Fruit fly (Drosophila melanogaster) whole organism, adult: ENCODE measurements around the gene Rsph3.

Experiments used
- CG11617 ChIP-seq: fragments of 200-800 bp; sonication (Bioruptor generic); optimal IDR thresholded peaks from 2 replicates; lab custom pipeline; 2017; ENCODE audit warnings: mild to moderate bottlenecking, missing biosample characterization, missing genetic modification reagents, missing genetic modification characterization
- Clk ChIP-seq: fragments of 200-800 bp; sonication (Bioruptor generic); optimal IDR thresholded peaks from 2 replicates; lab custom pipeline; 2017; ENCODE audit warnings: missing biosample characterization, missing genetic modification characterization
- Hr96 ChIP-seq: fragments of 200-800 bp; sonication (Bioruptor generic); optimal IDR thresholded peaks from 2 replicates; lab custom pipeline; 2016; ENCODE audit warnings: missing biosample characterization, missing genetic modification characterization

DNA sequence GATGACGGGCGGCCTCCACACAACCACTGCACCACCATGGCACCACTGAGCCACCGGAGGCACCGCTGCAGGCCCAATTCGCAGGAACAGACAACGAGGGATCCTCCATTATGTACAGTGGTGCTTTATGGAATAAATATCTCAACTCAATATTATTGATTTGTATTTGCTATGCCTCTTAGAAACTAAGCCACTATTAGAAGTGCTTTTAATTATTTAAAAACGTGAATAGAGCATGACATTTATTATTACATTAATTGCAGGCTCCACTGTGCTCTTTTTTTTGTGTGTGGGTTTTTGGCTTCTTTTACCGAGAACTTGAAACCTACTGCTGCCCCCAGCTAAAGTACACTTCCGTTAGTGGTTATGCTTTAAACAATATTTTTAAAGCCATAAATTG is 8.2 kb upstream of the Rsph3 start:
- TF ChIP-seq Hr96 (GFP tag; lab: Kevin White, UChicago) (no peak), Clk (GFP tag; lab: Kevin White, UChicago) (no peak), CG11617 (GFP tag; lab: Kevin White, UChicago) (no peak)
